Worm (Caenorhabditis elegans): ENCODE data around the gene cyn-1.

Gene cyn-1

DNA sequence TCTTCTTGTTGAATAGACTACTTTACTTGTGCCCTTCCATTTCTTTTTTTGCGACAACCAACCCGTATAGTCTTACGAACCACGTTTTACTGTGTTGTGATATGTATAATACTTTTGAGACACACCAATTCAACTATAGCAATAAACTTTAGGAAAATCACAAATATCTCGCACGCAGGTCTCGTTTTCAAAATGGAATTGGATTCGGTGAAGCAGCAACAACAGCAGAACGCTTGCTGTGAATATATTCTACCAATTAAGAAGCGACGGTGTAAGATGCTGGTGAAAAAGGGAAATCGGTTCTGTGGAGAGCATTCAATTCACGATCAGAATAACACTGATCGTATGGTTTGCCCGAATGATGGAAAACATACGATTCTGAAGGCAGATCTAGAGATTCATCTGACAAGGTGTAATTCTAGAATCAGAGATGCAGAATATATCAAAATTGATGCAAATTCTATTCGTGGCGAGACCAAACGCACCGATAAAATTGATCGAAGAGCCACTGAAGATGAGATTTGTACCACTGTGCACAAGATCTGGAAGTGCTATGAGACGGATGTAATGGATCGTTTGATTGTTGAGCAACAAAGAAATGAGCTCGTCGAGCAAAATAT, 1.5 kb upstream of the cyn-1 start, which contains the start of gene Y49A3A.3 (continued):
- TF ChIP-seq ceh-27 (GFP tag; optimal IDR thresholded peaks at IDR 0.05) (no peak), hlh-26 (GFP tag; conservative IDR thresholded peaks at IDR 0.05) (no peak), unc-62 (GFP tag; optimal IDR thresholded peaks at IDR 0.05) (no peak), ceh-100 (GFP tag; IDR thresholded peaks at IDR 0.05) (peak; percentile 66), hmg-1.2 (GFP tag; IDR thresholded peaks at IDR 0.05) (peak; percentile 23; the same call in 1 of the 2 replicates), pbrm-1 (GFP tag; IDR thresholded peaks at IDR 0.05) (peak; percentile 76), bed-2 (GFP tag; IDR thresholded peaks at IDR 0.05) (no peak), attf-3 (GFP tag; conservative IDR thresholded peaks at IDR 0.05) (no peak), attf-6 (GFP tag; IDR thresholded peaks at IDR 0.05) (no peak), ztf-25 (GFP tag; IDR thresholded peaks at IDR 0.05) (no peak), F23B12.7 (tag; optimal IDR thresholded peaks at IDR 0.05; ENCODE audit: insufficient read depth) (no peak), let-607 (tag; optimal IDR thresholded peaks at IDR 0.05) (peak; percentile 61 to 71), ceh-91 (GFP tag; IDR thresholded peaks at IDR 0.05) (no peak), bed-1 (GFP tag; IDR thresholded peaks at IDR 0.05) (no peak), ztf-26 (tag; optimal IDR thresholded peaks at IDR 0.05) (peak; percentile 72), hlh-12 (tag; optimal IDR thresholded peaks at IDR 0.05) (no peak), F33H1.4 (GFP tag; IDR thresholded peaks at IDR 0.05) (no peak), lir-1 (GFP tag; conservative IDR thresholded peaks at IDR 0.05) (no peak), lin-40 (tag; optimal IDR thresholded peaks at IDR 0.05) (peak; percentile 82), aptf-2 (GFP tag; conservative IDR thresholded peaks at IDR 0.05) (no peak), nhr-27 (tag; optimal IDR thresholded peaks at IDR 0.05) (peak; percentile 88), nfya-1 (tag; optimal IDR thresholded peaks at IDR 0.05; ENCODE audit: borderline replicate concordance, insufficient read depth) (no peak), madf-8 (GFP tag; conservative IDR thresholded peaks at IDR 0.05) (no peak), sptf-2 (GFP tag; optimal IDR thresholded peaks at IDR 0.05) (no peak), ztf-28 (GFP tag; IDR thresholded peaks at IDR 0.05) (no peak), B0035.1 (tag; optimal IDR thresholded peaks at IDR 0.05) (peak; percentile 65), lin-26 (GFP tag; IDR thresholded peaks at IDR 0.05) (0 out of 2 replicates have a peak, but pooled peaks have one; percentile 19), lin-54 (GFP tag; optimal IDR thresholded peaks at IDR 0.05) (peak; percentile 43), gei-17 (GFP tag; optimal IDR thresholded peaks at IDR 0.05) (peak; percentile 24), snpc-3.4 (tag; optimal IDR thresholded peaks at IDR 0.05) (no peak), D2030.7 (GFP tag; IDR thresholded peaks at IDR 0.05) (no peak), akir-1 (GFP tag; optimal IDR thresholded peaks at IDR 0.05) (peak; percentile 13), mes-4 (tag; optimal IDR thresholded peaks at IDR 0.05) (no peak), ZK185.1 (tag; optimal IDR thresholded peaks at IDR 0.05; ENCODE audit: poor library complexity, severe bottlenecking) (peak; percentile 56), chd-7 (tag; optimal IDR thresholded peaks at IDR 0.05) (peak; percentile 91), B0261.1 (tag; optimal IDR thresholded peaks at IDR 0.05) (no peak), ekl-4 (GFP tag; IDR thresholded peaks at IDR 0.05) (peak; percentile 90), die-1 (tag; optimal IDR thresholded peaks at IDR 0.05) (peak; percentile 33), lsl-1 (GFP tag; optimal IDR thresholded peaks at IDR 0.05) (peak; percentile 2), K11D2.4 (GFP tag; IDR thresholded peaks at IDR 0.05) (peak; percentile 59; the same call in 1 of the 2 replicates), hrde-1 (tag; optimal IDR thresholded peaks at IDR 0.05; ENCODE audit: borderline replicate concordance) (peak; percentile 63), madf-3 (GFP tag; IDR thresholded peaks at IDR 0.05) (0 out of 2 replicates have a peak, but pooled peaks have one; percentile 25), athp-1 (tag; optimal IDR thresholded peaks at IDR 0.05) (peak; percentile 88), F55B11.4 (tag; optimal IDR thresholded peaks at IDR 0.05; ENCODE audit: borderline replicate concordance, insufficient read depth) (no peak), attf-5 (GFP tag; optimal IDR thresholded peaks at IDR 0.05) (peak; percentile 43), him-1 (tag; optimal IDR thresholded peaks at IDR 0.05) (no peak), let-526 (GFP tag; IDR thresholded peaks at IDR 0.05) (no peak)

Measured in whole organism, young adult.